Worm (Caenorhabditis elegans) whole organism, L1 larva: ENCODE results near the gene R05D8.11.

Experiments
- C34B4.2 ChIP-seq: sonication (generic microtip); optimal IDR thresholded peaks from 2 replicates; lab custom pipeline; 2017; ENCODE audit warnings: mild to moderate bottlenecking, missing genetic modification characterization, missing compliant biosample characterization
- aha-1 ChIP-seq: fragments of 150-350 bp; optimal IDR thresholded peaks from 2 replicates; lab custom pipeline; 2014; ENCODE audit warnings: missing biosample characterization, missing genetic modification characterization
- alr-1 ChIP-seq: fragments of 200-800 bp; sonication (Bioruptor generic); optimal IDR thresholded peaks from 2 replicates; lab custom pipeline; 2018; ENCODE audit warnings: borderline replicate concordance, mild to moderate bottlenecking, missing genetic modification characterization, missing compliant biosample characterization
- ceh-82 ChIP-seq, 3 experiments: fragments of 150-350 bp in 1 of 3; sonication (generic microtip) in 2 of 3; optimal IDR thresholded peaks; 2 replicates each; lab custom pipeline; 2014 to 2017; ENCODE audit warnings: missing biosample characterization in 3 of 3, missing genetic modification characterization in 3 of 3
- ceh-90 ChIP-seq: sonication (generic microtip); optimal IDR thresholded peaks from 2 replicates; lab custom pipeline; 2016; ENCODE audit warnings: missing genetic modification characterization, missing compliant biosample characterization
- ces-1 ChIP-seq: fragments of 150-350 bp; optimal IDR thresholded peaks from 2 replicates; lab custom pipeline; 2014; ENCODE audit warnings: missing biosample characterization, missing genetic modification reagents, missing genetic modification characterization
- dpl-1 ChIP-seq, 3 experiments: fragments of 150-350 bp in 2 of 3; sonication (generic microtip) in 1 of 3; optimal IDR thresholded peaks; 2 replicates each; lab custom pipeline; 2014 to 2017; ENCODE audit warnings: missing biosample characterization in 3 of 3, missing genetic modification characterization in 3 of 3, missing genetic modification reagents in 3 of 3
- dsc-1 ChIP-seq: sonication (generic microtip); optimal IDR thresholded peaks from 2 replicates; lab custom pipeline; 2016; ENCODE audit warnings: mild to moderate bottlenecking, missing genetic modification characterization, missing compliant biosample characterization
- efl-1 ChIP-seq, 4 experiments: fragments of 150-350 bp; optimal IDR thresholded peaks in 3 of 4; peaks in 1 of 4; 1 replicate in 1 of 4; 2 replicates in 3 of 4; lab custom pipeline; 2014; ENCODE audit warnings: missing biosample characterization in 2 of 4, missing genetic modification characterization in 2 of 4, missing genetic modification reagents in 2 of 4
- egl-13 ChIP-seq: sonication (generic microtip); optimal IDR thresholded peaks from 2 replicates; lab custom pipeline; 2016; ENCODE audit warnings: missing genotype, missing genetic modification reagents, missing genetic modification characterization, missing compliant biosample characterization
- elt-2 ChIP-seq: sonication (generic microtip); optimal IDR thresholded peaks from 2 replicates; lab custom pipeline; 2016; ENCODE audit warnings: missing genetic modification characterization, mild to moderate bottlenecking, inconsistent platforms, missing compliant biosample characterization, missing genetic modification reagents
- ets-5 ChIP-seq: fragments of 200-800 bp; sonication (Bioruptor generic); IDR thresholded peaks from 2 replicates; pipeline ENCODE4 v1.3.6; 2022; ENCODE audit warnings: missing genetic modification characterization, missing compliant biosample characterization
- fkh-4 ChIP-seq: sonication (generic microtip); optimal IDR thresholded peaks from 2 replicates; lab custom pipeline; 2016; ENCODE audit warnings: missing compliant biosample characterization, missing genetic modification characterization, borderline replicate concordance
- fos-1 ChIP-seq: fragments of 150-350 bp; optimal IDR thresholded peaks from 2 replicates; lab custom pipeline; 2014; ENCODE audit warnings: missing biosample characterization, missing genetic modification characterization
- grh-1 ChIP-seq: fragments of 200-800 bp; sonication (Bioruptor generic); IDR thresholded peaks from 2 replicates; pipeline ENCODE4 v1.3.6; 2022; ENCODE audit warnings: missing genetic modification reagents, missing genetic modification characterization, missing compliant biosample characterization
- hlh-17 ChIP-seq: fragments of 200-800 bp; sonication (Bioruptor generic); optimal IDR thresholded peaks from 2 replicates; lab custom pipeline; 2018; ENCODE audit warnings: missing genetic modification characterization, mild to moderate bottlenecking, missing compliant biosample characterization, moderate library complexity, borderline replicate concordance
- hlh-4 ChIP-seq: sonication (generic microtip); optimal IDR thresholded peaks from 2 replicates; lab custom pipeline; 2016; ENCODE audit warnings: mild to moderate bottlenecking, missing genetic modification characterization, missing compliant biosample characterization
- irx-1 ChIP-seq: sonication (generic microtip); optimal IDR thresholded peaks from 2 replicates; lab custom pipeline; 2016; ENCODE audit warnings: missing genetic modification characterization, missing compliant biosample characterization
- lin-14 ChIP-seq: fragments of 200-800 bp; sonication (Bioruptor generic); optimal IDR thresholded peaks from 2 replicates; lab custom pipeline; 2018; ENCODE audit warnings: mild to moderate bottlenecking, missing genetic modification characterization, moderate library complexity, missing compliant biosample characterization
- lin-35 ChIP-seq, 2 experiments: fragments of 150-350 bp; optimal IDR thresholded peaks; 2 replicates each; lab custom pipeline; 2014; ENCODE audit warnings: missing biosample characterization in 2 of 2, missing genetic modification characterization in 2 of 2, missing genetic modification reagents in 2 of 2
- lir-3 ChIP-seq: sonication (generic microtip); optimal IDR thresholded peaks from 2 replicates; lab custom pipeline; 2016; ENCODE audit warnings: mild to moderate bottlenecking, missing genetic modification characterization, moderate library complexity, missing compliant biosample characterization; ENCODE audit not compliant: poor library complexity
- mef-2 ChIP-seq: fragments of 150-350 bp; optimal IDR thresholded peaks from 2 replicates; lab custom pipeline; 2014; ENCODE audit warnings: missing biosample characterization, missing genetic modification characterization
- mep-1 ChIP-seq: fragments of 150-350 bp; optimal IDR thresholded peaks from 2 replicates; lab custom pipeline; 2014; ENCODE audit warnings: missing biosample characterization, missing genetic modification characterization
- nhr-11 ChIP-seq: fragments of 150-350 bp; optimal IDR thresholded peaks from 2 replicates; lab custom pipeline; 2014; ENCODE audit warnings: missing biosample characterization, missing genetic modification characterization
- nhr-19 ChIP-seq: fragments of 200-800 bp; sonication (Bioruptor generic); conservative IDR thresholded peaks from 2 replicates; pipeline ENCODE4 v1.3.6; 2022; ENCODE audit warnings: missing genetic modification characterization, missing compliant biosample characterization
- nhr-237 ChIP-seq: fragments of 150-350 bp; optimal IDR thresholded peaks from 2 replicates; lab custom pipeline; 2014; ENCODE audit warnings: missing biosample characterization, missing genetic modification characterization
- nhr-71 ChIP-seq: sonication (generic microtip); optimal IDR thresholded peaks from 2 replicates; lab custom pipeline; 2016; ENCODE audit warnings: mild to moderate bottlenecking, missing genetic modification characterization, moderate library complexity, missing compliant biosample characterization
- pag-3 ChIP-seq: sonication (generic microtip); optimal IDR thresholded peaks from 2 replicates; lab custom pipeline; 2017; ENCODE audit warnings: missing genetic modification characterization, mild to moderate bottlenecking, missing compliant biosample characterization, antibody characterized with exemption, borderline replicate concordance; ENCODE audit not compliant: insufficient read depth
- pax-3 ChIP-seq: fragments of 200-800 bp; sonication (Bioruptor generic); optimal IDR thresholded peaks from 2 replicates; lab custom pipeline; 2018; ENCODE audit warnings: mild to moderate bottlenecking, missing genetic modification characterization, moderate library complexity, missing compliant biosample characterization
- pqm-1 ChIP-seq: sonication (generic microtip); optimal IDR thresholded peaks from 3 replicates; lab custom pipeline; 2017; ENCODE audit warnings: missing biosample characterization, missing genetic modification characterization
- rnt-1 ChIP-seq: sonication (generic microtip); optimal IDR thresholded peaks from 2 replicates; lab custom pipeline; 2016; ENCODE audit warnings: mild to moderate bottlenecking, missing genetic modification characterization, moderate library complexity, missing compliant biosample characterization
- snu-23 ChIP-seq: sonication (generic microtip); optimal IDR thresholded peaks from 2 replicates; lab custom pipeline; 2016; ENCODE audit warnings: missing genetic modification characterization, missing compliant biosample characterization
- sox-4 ChIP-seq: sonication (generic microtip); optimal IDR thresholded peaks from 2 replicates; lab custom pipeline; 2016; ENCODE audit warnings: missing genetic modification characterization, missing compliant biosample characterization
- sup-37 ChIP-seq: fragments of 200-800 bp; sonication (Bioruptor generic); optimal IDR thresholded peaks from 2 replicates; lab custom pipeline; 2018; ENCODE audit warnings: mild to moderate bottlenecking, missing genetic modification characterization, missing compliant biosample characterization
- tbx-2 ChIP-seq: sonication (generic microtip); optimal IDR thresholded peaks from 2 replicates; lab custom pipeline; 2016; ENCODE audit warnings: missing genetic modification characterization, missing compliant biosample characterization
- tlp-1 ChIP-seq: fragments of 150-350 bp; optimal IDR thresholded peaks from 2 replicates; lab custom pipeline; 2014; ENCODE audit warnings: missing biosample characterization, missing genetic modification characterization
- unc-130 ChIP-seq: fragments of 150-350 bp; optimal IDR thresholded peaks from 2 replicates; lab custom pipeline; 2017; ENCODE audit warnings: missing biosample characterization, missing genetic modification characterization, inconsistent platforms
- unc-30 ChIP-seq: sonication (generic microtip); optimal IDR thresholded peaks from 2 replicates; lab custom pipeline; 2017; ENCODE audit warnings: missing biosample characterization, missing genetic modification characterization
- unc-62 ChIP-seq: fragments of 150-350 bp; optimal IDR thresholded peaks from 2 replicates; lab custom pipeline; 2014; ENCODE audit warnings: missing biosample characterization, missing genetic modification reagents, missing genetic modification characterization
- unc-86 ChIP-seq: sonication (generic microtip); optimal IDR thresholded peaks from 2 replicates; lab custom pipeline; 2016; ENCODE audit warnings: missing genetic modification characterization, missing compliant biosample characterization
- unc-98 ChIP-seq: fragments of 200-800 bp; sonication (Bioruptor generic); IDR thresholded peaks from 2 replicates; pipeline ENCODE4 v1.3.6; 2022; ENCODE audit warnings: missing genetic modification characterization, missing compliant biosample characterization
- vab-15 ChIP-seq: sonication (generic microtip); optimal IDR thresholded peaks from 2 replicates; lab custom pipeline; 2017; ENCODE audit warnings: missing genotype, mild to moderate bottlenecking, missing genetic modification characterization, missing compliant biosample characterization
- xbp-1 ChIP-seq: sonication (generic microtip); optimal IDR thresholded peaks from 2 replicates; lab custom pipeline; 2016; ENCODE audit warnings: missing genetic modification characterization, missing compliant biosample characterization
- zip-4 ChIP-seq: fragments of 200-800 bp; sonication (Bioruptor generic); optimal IDR thresholded peaks from 2 replicates; lab custom pipeline; 2018; ENCODE audit warnings: mild to moderate bottlenecking, missing genetic modification characterization, moderate library complexity, missing compliant biosample characterization
- ztf-11 ChIP-seq, 2 experiments: sonication (generic microtip); optimal IDR thresholded peaks; 2 replicates each; lab custom pipeline; 2016 to 2017; ENCODE audit warnings: missing genetic modification characterization in 2 of 2, missing biosample characterization in 1 of 2, missing compliant biosample characterization in 1 of 2

The R05D8.11 gene

DNA sequence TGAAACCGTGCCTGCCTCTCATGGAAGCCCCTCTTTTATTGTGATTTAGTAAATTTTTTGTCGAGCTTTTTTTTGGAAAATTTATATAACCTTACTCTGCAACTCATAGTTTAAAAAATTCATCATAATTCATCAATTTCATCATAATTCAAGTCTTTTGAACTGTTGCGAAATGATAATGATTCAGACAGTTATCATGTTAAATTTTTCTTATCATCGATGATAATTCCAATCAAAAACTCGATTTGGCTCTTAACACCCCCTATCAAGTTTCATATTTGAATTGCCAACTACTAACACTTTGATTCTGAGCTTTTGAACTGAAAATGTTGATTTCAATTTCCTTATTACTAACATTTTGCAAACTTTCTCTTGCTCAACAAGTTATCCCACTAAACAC, 29.5 kb upstream of the R05D8.11 start, which contains the start of gene F54E2.1:
TSS of gene F54E2.1 (plus strand) at position 235 of the 400 bp plus-strand sequence.
- TF ChIP-seq tlp-1 (tag; lab: Kevin White, UChicago) (peak; percentile 79), rnt-1 (no peak), pqm-1 (peak; percentile 97), irx-1 (tag; lab: Kevin White, UChicago) (no peak), lin-35 (GFP tag; optimal IDR thresholded peaks at IDR 0.05; lab: Kevin White, UChicago) (peak in 1 of 2 experiments; percentile 25), elt-2 (tag; lab: Kevin White, UChicago) (peak; percentile 87), C34B4.2 (tag; lab: Kevin White, UChicago) (no peak), fkh-4 (tag; lab: Kevin White, UChicago) (no peak)

ce11 chrV:2809443-2809842, 28.8 kb upstream of the R05D8.11 start:
- TF ChIP-seq nhr-71 (tag; lab: Kevin White, UChicago) (peak; percentile 34), nhr-19 (GFP tag; lab: Robert Waterston, UW) (0 out of 2 replicates have a peak, but pooled peaks have one; percentile 5), rnt-1 (peak; percentile 58), lin-14 (GFP tag; lab: Kevin White, UChicago) (peak; percentile 54), mef-2 (tag; lab: Kevin White, UChicago) (no peak), pag-3 (tag; lab: Kevin White, UChicago) (peak; percentile 81), dsc-1 (peak; percentile 26), dpl-1 (GFP tag; optimal IDR thresholded peaks at IDR 0.05; lab: Kevin White, UChicago) (no peak)

DNA sequence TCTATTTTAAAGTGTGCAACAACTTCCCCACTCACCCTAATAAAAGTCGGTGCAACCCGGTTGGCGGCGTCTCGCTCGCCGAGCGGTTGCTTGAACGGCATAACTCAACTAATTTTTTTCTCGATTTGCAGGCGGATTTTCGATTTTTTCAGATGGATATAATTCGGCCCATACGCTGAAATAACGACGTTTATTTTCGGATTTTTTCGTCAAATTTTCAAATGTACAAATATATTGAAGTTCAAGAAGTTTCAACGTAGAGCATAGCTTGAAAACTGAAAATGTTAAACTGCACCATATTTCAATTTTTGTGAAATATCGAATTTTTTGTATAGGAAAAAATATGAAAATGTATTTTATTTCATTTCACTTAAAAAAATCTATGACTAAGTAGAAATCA, 27.1 kb upstream of the R05D8.11 start, which contains the start of gene ketn-1:
TSS of gene ketn-1 (minus strand) at position 101 of the 400 bp plus-strand sequence.
- TF ChIP-seq xbp-1 (tag; lab: Kevin White, UChicago): no peak

DNA sequence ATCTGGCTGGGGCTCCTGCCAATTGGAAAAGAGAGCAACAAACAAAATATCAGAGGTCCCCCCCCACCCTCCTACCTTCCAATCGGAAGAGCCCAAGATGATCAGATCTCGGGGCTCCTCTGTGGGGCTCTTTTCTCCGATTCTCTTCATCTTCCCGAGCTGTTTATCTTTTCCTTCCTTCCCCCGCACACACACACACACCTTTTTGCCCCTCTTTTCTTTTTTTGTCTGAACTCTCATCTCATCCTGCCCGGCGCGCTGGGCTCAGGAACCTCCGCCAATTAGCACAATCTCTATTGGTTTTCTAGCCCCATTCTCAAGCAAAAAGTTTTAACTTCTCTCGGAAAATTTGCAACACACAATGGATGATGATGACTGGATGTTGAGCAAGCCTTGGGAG, 22.6 kb upstream of the R05D8.11 start:
- no peak for TF ChIP-seq nhr-11 (tag; lab: Kevin White, UChicago)
- no peak for TF ChIP-seq unc-98
- no peak for TF ChIP-seq mep-1 (tag; lab: Kevin White, UChicago)
- peak; percentile 27 for TF ChIP-seq unc-130
- TF ChIP-seq egl-13 (tag; lab: Kevin White, UChicago): no peak
- no peak for TF ChIP-seq ceh-82 (tag; optimal IDR thresholded peaks at IDR 0.05; lab: Kevin White, UChicago)
- TF ChIP-seq ceh-90 (tag; lab: Kevin White, UChicago): no peak
- TF ChIP-seq fos-1 (tag; lab: Kevin White, UChicago): no peak
- TF ChIP-seq sup-37 (GFP tag; lab: Kevin White, UChicago): no peak
- TF ChIP-seq hlh-17 (GFP tag; lab: Kevin White, UChicago): no peak
- TF ChIP-seq nhr-19 (GFP tag; lab: Robert Waterston, UW): peak; percentile 11; the same call in 1 of the 2 replicates
- TF ChIP-seq C34B4.2 (tag; lab: Kevin White, UChicago): no peak
- TF ChIP-seq tlp-1 (tag; lab: Kevin White, UChicago): no peak
- TF ChIP-seq hlh-4 (tag; lab: Kevin White, UChicago): no peak
- no peak for TF ChIP-seq tbx-2 (tag; lab: Kevin White, UChicago)
- no peak for TF ChIP-seq vab-15
- no peak for TF ChIP-seq efl-1 (optimal IDR thresholded peaks at IDR 0.05; lab: Kevin White, UChicago)
- TF ChIP-seq efl-1 (GFP tag; optimal IDR thresholded peaks at IDR 0.05 in 1 of 2; lab: Kevin White, UChicago): peak in 1 of 2 experiments; percentile 81
- no peak for TF ChIP-seq aha-1 (tag; lab: Kevin White, UChicago)
- TF ChIP-seq pax-3 (tag; lab: Kevin White, UChicago): no peak
- TF ChIP-seq alr-1 (tag; lab: Kevin White, UChicago): no peak
- TF ChIP-seq lin-14 (GFP tag; lab: Kevin White, UChicago): peak; percentile 71
- TF ChIP-seq unc-86 (tag; lab: Kevin White, UChicago): no peak
- no peak for TF ChIP-seq unc-62
- TF ChIP-seq pqm-1: no peak
- TF ChIP-seq ces-1 (GFP tag; lab: Kevin White, UChicago): no peak
- TF ChIP-seq grh-1 (GFP tag; lab: Robert Waterston, UW): no peak
- TF ChIP-seq lir-3: no peak
- TF ChIP-seq ets-5: no peak
- TF ChIP-seq zip-4 (GFP tag; lab: Kevin White, UChicago): no peak
- peak; percentile 4 for TF ChIP-seq snu-23
- no peak for TF ChIP-seq sox-4 (tag; lab: Kevin White, UChicago)
- TF ChIP-seq nhr-237 (tag; lab: Kevin White, UChicago): no peak
- TF ChIP-seq ztf-11 (tag; optimal IDR thresholded peaks at IDR 0.05; lab: Kevin White, UChicago): no peak
- no peak for TF ChIP-seq unc-30 (tag; lab: Kevin White, UChicago)
